Worm (Caenorhabditis elegans) whole organism, early embryonic: ENCODE measurements around the gene T05A7.7.

Experiments used
- B0310.2 ChIP-seq: sonication (generic microtip); optimal IDR thresholded peaks from 2 replicates; lab custom pipeline; 2016; ENCODE audit warnings: mild to moderate bottlenecking, missing genetic modification characterization, missing compliant biosample characterization
- F13C5.2 ChIP-seq: sonication (generic microtip); optimal IDR thresholded peaks from 2 replicates; lab custom pipeline; 2017; ENCODE audit warnings: mild to moderate bottlenecking, missing genetic modification characterization, inconsistent platforms, missing compliant biosample characterization
- aly-1 ChIP-seq: sonication (generic microtip); optimal IDR thresholded peaks from 2 replicates; lab custom pipeline; 2016; ENCODE audit warnings: missing genetic modification characterization, missing compliant biosample characterization
- ama-1 ChIP-seq: fragments of 150-350 bp; optimal IDR thresholded peaks from 2 replicates; lab custom pipeline; 2014
- ceh-13 ChIP-seq: fragments of 200-800 bp; sonication (Bioruptor generic); optimal IDR thresholded peaks from 2 replicates; lab custom pipeline; 2018; ENCODE audit warnings: mild to moderate bottlenecking, missing genetic modification characterization, missing compliant biosample characterization
- ceh-36 ChIP-seq: sonication (generic microtip); optimal IDR thresholded peaks from 2 replicates; lab custom pipeline; 2016; ENCODE audit warnings: missing genetic modification characterization, inconsistent platforms, missing compliant biosample characterization
- ets-7 ChIP-seq: sonication (generic microtip); optimal IDR thresholded peaks from 2 replicates; lab custom pipeline; 2016; ENCODE audit warnings: missing genotype, missing genetic modification characterization, missing compliant biosample characterization
- flt-1 ChIP-seq: fragments of 200-800 bp; sonication (Bioruptor generic); IDR thresholded peaks from 2 replicates; pipeline ENCODE4 v1.3.6; 2022; ENCODE audit warnings: missing genetic modification characterization, missing compliant biosample characterization
- hmbx-1 ChIP-seq: sonication (generic microtip); optimal IDR thresholded peaks from 2 replicates; lab custom pipeline; 2016; ENCODE audit warnings: mild to moderate bottlenecking, missing genetic modification characterization, missing compliant biosample characterization
- hmg-4 ChIP-seq: fragments of 200-800 bp; sonication (Bioruptor generic); optimal IDR thresholded peaks from 2 replicates; lab custom pipeline; 2018; ENCODE audit warnings: mild to moderate bottlenecking, missing genetic modification characterization, missing compliant biosample characterization
- hnd-1 ChIP-seq: sonication (generic microtip); optimal IDR thresholded peaks from 2 replicates; lab custom pipeline; 2016; ENCODE audit warnings: missing genetic modification characterization, missing compliant biosample characterization
- pes-1 ChIP-seq: fragments of 200-800 bp; sonication (Bioruptor generic); IDR thresholded peaks from 2 replicates; pipeline ENCODE4 v1.3.6; 2022; ENCODE audit warnings: missing genetic modification reagents, missing genetic modification characterization, missing compliant biosample characterization
- scrt-1 ChIP-seq: fragments of 200-800 bp; sonication (Bioruptor generic); IDR thresholded peaks from 2 replicates; pipeline ENCODE4 v1.3.6; 2022; ENCODE audit warnings: missing genetic modification characterization, missing compliant biosample characterization
- sea-1 ChIP-seq: fragments of 200-800 bp; sonication (Bioruptor generic); conservative IDR thresholded peaks from 2 replicates; pipeline ENCODE4 v1.3.6; 2022; ENCODE audit warnings: missing genetic modification characterization, missing compliant biosample characterization
- tbx-11 ChIP-seq: fragments of 200-800 bp; sonication (Bioruptor generic); IDR thresholded peaks from 2 replicates; pipeline ENCODE4 v1.3.6; 2022; ENCODE audit warnings: missing genetic modification characterization, missing compliant biosample characterization
- tbx-37 ChIP-seq: fragments of 200-800 bp; sonication (Bioruptor generic); conservative IDR thresholded peaks from 2 replicates; pipeline ENCODE4 v1.3.6; 2022; ENCODE audit warnings: missing genetic modification reagents, missing genetic modification characterization, missing compliant biosample characterization
- tra-4 ChIP-seq: sonication (generic microtip); optimal IDR thresholded peaks from 2 replicates; lab custom pipeline; 2017; ENCODE audit warnings: missing genetic modification characterization, missing compliant biosample characterization

T05A7.7 gene

ce11 chrII:4648785-4649184 is 32.5 kb downstream of the T05A7.7 start, which contains the start of gene lgc-27:
Gene lgc-27, plus strand, starts transcription at chrII:4649085.
- no peak for TF ChIP-seq hmbx-1

ce11 chrII:4640748-4641147 is 40.5 kb downstream of the T05A7.7 start:
- TF ChIP-seq tbx-37 (GFP tag; lab: Robert Waterston, UW) = no peak
- no peak for TF ChIP-seq tra-4 (tag; lab: Kevin White, UChicago)
- TF ChIP-seq ama-1 = no peak
- no peak for TF ChIP-seq flt-1 (GFP tag; lab: Robert Waterston, UW)
- no peak for TF ChIP-seq ceh-36
- TF ChIP-seq scrt-1 = no peak
- TF ChIP-seq hnd-1 = no peak
- no peak for TF ChIP-seq F13C5.2 (tag; lab: Kevin White, UChicago)

- TF ChIP-seq F13C5.2 (tag; lab: Kevin White, UChicago) (no peak), ceh-36 (no peak), scrt-1 (no peak), flt-1 (GFP tag; lab: Robert Waterston, UW) (no peak), ceh-13 (GFP tag; lab: Kevin White, UChicago) (no peak), aly-1 (tag; lab: Kevin White, UChicago) (no peak), pes-1 (GFP tag; lab: Robert Waterston, UW) (no peak), ets-7 (tag; lab: Kevin White, UChicago) (no peak), tbx-37 (GFP tag; lab: Robert Waterston, UW) (no peak), hnd-1 (no peak), ama-1 (no peak), tbx-11 (GFP tag; lab: Robert Waterston, UW) (no peak), B0310.2 (no peak), tra-4 (tag; lab: Kevin White, UChicago) (no peak), sea-1 (no peak), hmg-4 (GFP tag; lab: Kevin White, UChicago) (no peak), hmbx-1 (no peak)
These were observed 42.4 kb downstream of the T05A7.7 start for ce11 chrII:4638891-4639290.

ce11 chrII:4638241-4638640 is 43.0 kb downstream of the T05A7.7 start, which contains the start of gene che-10:
Gene che-10, minus strand, starts transcription at chrII:4638341.
- TF ChIP-seq ama-1 (no peak), tra-4 (tag; lab: Kevin White, UChicago) (no peak), ceh-36 (no peak), flt-1 (GFP tag; lab: Robert Waterston, UW) (no peak), tbx-11 (GFP tag; lab: Robert Waterston, UW) (no peak), B0310.2 (no peak), ets-7 (tag; lab: Kevin White, UChicago) (no peak), hnd-1 (no peak), scrt-1 (no peak), aly-1 (tag; lab: Kevin White, UChicago) (no peak), hmg-4 (GFP tag; lab: Kevin White, UChicago) (no peak), F13C5.2 (tag; lab: Kevin White, UChicago) (no peak), hmbx-1 (no peak), pes-1 (GFP tag; lab: Robert Waterston, UW) (no peak), sea-1 (no peak), ceh-13 (GFP tag; lab: Kevin White, UChicago) (no peak), tbx-37 (GFP tag; lab: Robert Waterston, UW) (no peak)

- TF ChIP-seq hmg-4 (GFP tag; lab: Kevin White, UChicago) (no peak), tbx-11 (GFP tag; lab: Robert Waterston, UW) (no peak)
These were observed 49.8 kb downstream of the T05A7.7 start for ce11 chrII:4631479-4631878.
